Fruit fly (Drosophila melanogaster): ENCODE results near the gene Dph4.

DNA sequence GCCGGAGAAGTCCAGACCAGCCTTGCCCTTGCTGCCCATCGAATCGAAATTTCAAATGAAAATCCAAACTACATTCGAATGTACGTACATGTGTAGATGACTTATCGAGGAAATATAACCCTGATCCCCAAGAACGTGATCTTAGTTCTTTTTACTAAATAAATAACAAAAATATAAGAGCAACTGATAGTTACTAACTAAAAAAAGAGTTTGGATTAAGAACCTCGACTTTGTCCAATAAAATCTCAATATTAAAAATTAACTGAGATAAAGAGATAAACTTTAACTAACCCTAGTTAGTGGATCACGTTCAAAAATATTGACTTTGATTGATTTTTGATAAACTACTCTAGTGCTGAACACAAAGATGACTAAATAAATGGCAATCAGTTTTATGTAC is 11.6 kb upstream of the Dph4 start, which contains the start of gene CG31546:
- TF ChIP-seq pan (optimal IDR thresholded peaks at IDR 0.05), result no peak
- TF ChIP-seq OdsH (GFP tag; optimal IDR thresholded peaks at IDR 0.05), result no peak
- no peak for TF ChIP-seq Jra (GFP tag; optimal IDR thresholded peaks at IDR 0.05)
- TF ChIP-seq dl (GFP tag; optimal IDR thresholded peaks at IDR 0.05; ENCODE audit: insufficient read depth in 1 of 2, partially characterized antibody in 2 of 2), result no peak
- no peak for TF ChIP-seq lola (GFP tag; optimal IDR thresholded peaks at IDR 0.05)
- TF ChIP-seq Hr78 (GFP tag; optimal IDR thresholded peaks at IDR 0.05), result no peak
- TF ChIP-seq h (GFP tag; optimal IDR thresholded peaks at IDR 0.05), result no peak
- no peak for TF ChIP-seq Myc (optimal IDR thresholded peaks at IDR 0.05)
- no peak for TF ChIP-seq usp (GFP tag; optimal IDR thresholded peaks at IDR 0.05)
- TF ChIP-seq N (GFP tag; optimal IDR thresholded peaks at IDR 0.05), result no peak
- no peak for TF ChIP-seq Dfd (GFP tag; optimal IDR thresholded peaks at IDR 0.05)
